Fruit fly (Drosophila melanogaster) whole organism, pupa: Measurements from ENCODE around the gene Ir93a.

Source experiments
- CG14655 ChIP-seq: fragments of 200-800 bp; sonication (Bioruptor generic); optimal IDR thresholded peaks from 3 replicates; lab custom pipeline; 2017; ENCODE audit warnings: mild to moderate bottlenecking, missing biosample characterization, missing genetic modification reagents, missing genetic modification characterization
- EcR ChIP-seq: fragments of 200-800 bp; sonication (Bioruptor generic); optimal IDR thresholded peaks from 3 replicates; lab custom pipeline; 2019; ENCODE audit warnings: missing biosample characterization, missing genetic modification characterization, mild to moderate bottlenecking, moderate library complexity, missing genetic modification reagents
- fd96Ca ChIP-seq: fragments of 200-800 bp; sonication (Bioruptor generic); IDR thresholded peaks from 3 replicates; pipeline ENCODE4 v1.3.6; 2022; ENCODE audit warnings: missing biosample characterization, missing genetic modification characterization

DNA sequence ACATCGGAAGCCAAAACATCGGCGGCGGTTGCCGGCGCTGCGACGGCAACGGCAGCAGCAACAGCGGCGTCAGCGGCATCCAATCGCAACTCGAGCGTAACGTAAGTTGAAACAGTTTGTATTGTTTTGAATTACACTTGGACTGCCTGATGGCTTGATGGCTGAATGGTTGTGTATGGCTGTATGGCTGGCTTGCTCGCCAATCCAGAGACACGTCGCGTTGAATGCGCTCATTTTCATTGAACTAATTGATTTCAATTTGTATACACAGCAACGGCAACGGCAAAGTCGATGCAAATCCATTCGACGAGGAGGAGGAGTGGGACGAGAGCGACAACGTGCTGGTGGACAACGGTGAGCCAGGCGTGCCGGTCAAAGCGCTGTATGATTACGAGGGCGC is 21.0 kb downstream of the Ir93a start:
- TF ChIP-seq fd96Ca (GFP tag; lab: Robert Waterston, UW) (no peak), EcR (GFP tag; lab: Kevin White, UChicago) (no peak), CG14655 (GFP tag; lab: Kevin White, UChicago) (no peak)
